Worm (Caenorhabditis elegans): ENCODE measurements around the gene M01F1.4.

DNA sequence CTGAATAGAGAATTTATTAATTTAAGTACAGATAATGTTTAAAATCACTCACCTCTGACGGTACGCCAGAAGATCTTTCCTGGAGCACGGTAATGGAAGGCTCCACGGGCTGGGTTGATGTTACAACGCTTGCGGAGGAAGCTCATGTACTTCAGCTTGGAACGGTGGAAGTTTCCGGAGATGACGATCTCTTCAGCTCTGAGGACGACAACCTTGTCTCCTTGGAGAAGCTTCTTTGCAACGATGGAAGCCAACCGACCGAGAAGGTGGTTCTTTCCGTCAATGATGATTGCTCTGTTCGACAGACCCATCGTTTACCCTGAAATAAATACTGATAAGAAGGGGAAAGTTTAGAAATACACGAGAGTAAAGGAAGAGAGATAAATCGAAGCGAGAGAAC is 6.5 kb downstream of the M01F1.4 start, which contains the start of gene rpl-16:
- no peak for TF ChIP-seq ceh-16 (tag; optimal IDR thresholded peaks at IDR 0.05)
- TF ChIP-seq egl-27 (tag; optimal IDR thresholded peaks at IDR 0.05) = no peak
- no peak for TF ChIP-seq lin-13 (GFP tag; optimal IDR thresholded peaks at IDR 0.05)
- TF ChIP-seq nhr-77 (tag; optimal IDR thresholded peaks at IDR 0.05) = no peak
- no peak for TF ChIP-seq nhr-12 (tag; optimal IDR thresholded peaks at IDR 0.05)
- no peak for TF ChIP-seq peb-1 (tag; optimal IDR thresholded peaks at IDR 0.05)
- TF ChIP-seq nhr-21 (tag; optimal IDR thresholded peaks at IDR 0.05) = no peak
- TF ChIP-seq elt-1 (tag; optimal IDR thresholded peaks at IDR 0.05) = no peak
- no peak for TF ChIP-seq elt-3 (tag; optimal IDR thresholded peaks at IDR 0.05)
- TF ChIP-seq ZK546.5 (tag; optimal IDR thresholded peaks at IDR 0.05) = no peak
- no peak for TF ChIP-seq snpc-4 (tag; optimal IDR thresholded peaks at IDR 0.05)
- TF ChIP-seq ama-1 (optimal IDR thresholded peaks at IDR 0.05) = no peak
- no peak for TF ChIP-seq mdl-1 (tag; optimal IDR thresholded peaks at IDR 0.05)
- no peak for TF ChIP-seq nhr-23 (tag; optimal IDR thresholded peaks at IDR 0.05)

Data from whole organism, L2 larva.